Fruit fly (Drosophila melanogaster): ENCODE data around the gene Mur18B.

- TF ChIP-seq CG8159 (tag; optimal IDR thresholded peaks at IDR 0.05) (peak; percentile 81), CG34367 (tag; optimal IDR thresholded peaks at IDR 0.05) (peak; percentile 24), CG12605 (GFP tag; IDR thresholded peaks at IDR 0.05) (no peak), CG10348 (GFP tag; IDR thresholded peaks at IDR 0.05) (no peak), fd96Ca (GFP tag; IDR thresholded peaks at IDR 0.05) (no peak), D1 (tag; optimal IDR thresholded peaks at IDR 0.05) (peak; percentile 32)
These were observed 11.7 kb downstream of the Mur18B start for dm6 chrX:19224580-19225303.
